Fruit fly (Drosophila melanogaster) whole organism, pupa: Measurements from ENCODE around the gene GXIVsPLA2.

Experiments used
- CG13204 ChIP-seq: fragments of 200-800 bp; sonication (Bioruptor generic); optimal IDR thresholded peaks from 2 replicates; lab custom pipeline; 2018; ENCODE audit warnings: missing biosample characterization, mild to moderate bottlenecking, missing genetic modification characterization, moderate library complexity
- CG14655 ChIP-seq: fragments of 200-800 bp; sonication (Bioruptor generic); optimal IDR thresholded peaks from 3 replicates; lab custom pipeline; 2017; ENCODE audit warnings: mild to moderate bottlenecking, missing biosample characterization, missing genetic modification reagents, missing genetic modification characterization
- CG15710 ChIP-seq: fragments of 200-800 bp; sonication (Bioruptor generic); optimal IDR thresholded peaks from 2 replicates; lab custom pipeline; 2018; ENCODE audit warnings: missing biosample characterization, mild to moderate bottlenecking, missing genetic modification characterization, moderate library complexity
- CG34367 ChIP-seq: fragments of 200-800 bp; sonication (Bioruptor generic); optimal IDR thresholded peaks from 2 replicates; lab custom pipeline; 2018; ENCODE audit warnings: missing biosample characterization, mild to moderate bottlenecking, missing genetic modification characterization
- CG4496 ChIP-seq: fragments of 200-800 bp; sonication (Bioruptor generic); IDR thresholded peaks from 3 replicates; pipeline ENCODE4 v1.3.6; 2022; ENCODE audit warnings: missing biosample characterization, missing genetic modification characterization
- CG8159 ChIP-seq: fragments of 200-800 bp; sonication (Bioruptor generic); optimal IDR thresholded peaks from 3 replicates; lab custom pipeline; 2018; ENCODE audit warnings: missing biosample characterization, mild to moderate bottlenecking, missing genetic modification characterization, moderate library complexity
- CG9948 ChIP-seq: fragments of 200-800 bp; sonication (Bioruptor generic); optimal IDR thresholded peaks from 2 replicates; lab custom pipeline; 2018; ENCODE audit warnings: missing biosample characterization, mild to moderate bottlenecking, missing genetic modification characterization, moderate library complexity
- EcR ChIP-seq: fragments of 200-800 bp; sonication (Bioruptor generic); optimal IDR thresholded peaks from 3 replicates; lab custom pipeline; 2019; ENCODE audit warnings: missing biosample characterization, missing genetic modification characterization, mild to moderate bottlenecking, moderate library complexity, missing genetic modification reagents
- Ets98B ChIP-seq: fragments of 200-800 bp; sonication (Bioruptor generic); IDR thresholded peaks from 2 replicates; pipeline ENCODE4 v1.3.6; 2022; ENCODE audit warnings: missing biosample characterization, missing genetic modification characterization
- Pif1A ChIP-seq: fragments of 200-800 bp; sonication (Bioruptor generic); optimal IDR thresholded peaks from 3 replicates; lab custom pipeline; 2016; ENCODE audit warnings: missing biosample characterization, missing genetic modification characterization
- fd96Ca ChIP-seq: fragments of 200-800 bp; sonication (Bioruptor generic); IDR thresholded peaks from 3 replicates; pipeline ENCODE4 v1.3.6; 2022; ENCODE audit warnings: missing biosample characterization, missing genetic modification characterization

DNA sequence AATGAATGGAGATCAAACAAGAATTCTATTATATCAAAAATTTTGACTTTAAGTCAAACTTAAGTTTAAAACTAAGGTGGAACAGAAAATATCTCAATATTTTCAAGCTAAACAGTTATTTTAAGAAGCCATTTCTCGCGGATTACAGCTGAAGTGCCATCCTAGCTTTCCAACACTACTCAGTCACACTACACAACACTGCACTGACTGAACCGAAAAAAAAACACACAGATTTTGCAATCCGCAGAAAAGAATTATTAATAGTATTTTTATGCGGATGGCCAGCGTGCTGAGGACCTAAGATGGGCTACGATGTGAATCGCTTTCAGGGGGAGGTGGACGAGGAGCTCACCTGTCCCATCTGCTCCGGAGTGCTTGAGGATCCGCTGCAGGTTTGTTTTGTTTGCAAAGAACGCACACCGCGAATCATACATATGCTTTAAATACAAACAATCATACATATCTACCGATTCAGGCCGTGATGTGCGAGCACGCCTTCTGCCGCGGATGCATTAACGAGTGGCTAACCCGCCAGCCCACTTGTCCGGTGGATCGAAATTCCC lies 1.6 kb downstream of the GXIVsPLA2 start, which contains the start of gene elgi:
- no peak for TF ChIP-seq CG8159
- TF ChIP-seq Ets98B (GFP tag; lab: Robert Waterston, UW) = peak; percentile 13; the same call in 1 of the 2 replicates
- peak; percentile 14 for TF ChIP-seq EcR
- TF ChIP-seq CG4496 (GFP tag; lab: Robert Waterston, UW) = no peak
- TF ChIP-seq fd96Ca = no peak
- peak; percentile 35 for TF ChIP-seq CG34367 (tag; lab: Kevin White, UChicago)
- TF ChIP-seq CG9948 (tag; lab: Kevin White, UChicago) = no peak
- no peak for TF ChIP-seq CG14655 (GFP tag; lab: Kevin White, UChicago)
- no peak for TF ChIP-seq CG13204 (GFP tag; lab: Kevin White, UChicago)
- TF ChIP-seq CG15710 (tag; lab: Kevin White, UChicago) = peak; percentile 45
- no peak for TF ChIP-seq Pif1A (GFP tag; lab: Kevin White, UChicago)
